Fruit fly (Drosophila melanogaster) whole organism, embryonic: ENCODE measurements around the gene CG3515.

Source experiments
- Ada2b ChIP-seq: fragments of 200-800 bp; sonication (Bioruptor generic); IDR thresholded peaks from 2 replicates; pipeline ENCODE4 v1.3.6; 2022; ENCODE audit warnings: missing biosample characterization, missing genetic modification characterization
- Aef1 ChIP-seq: fragments of 200-800 bp; sonication (Bioruptor generic); IDR thresholded peaks from 3 replicates; pipeline ENCODE4 v1.3.6; 2022; ENCODE audit warnings: missing biosample characterization, missing genetic modification characterization
- Atf6 ChIP-seq: fragments of 200-800 bp; sonication (Bioruptor generic); IDR thresholded peaks from 2 replicates; pipeline ENCODE4 v1.3.6; 2022; ENCODE audit warnings: missing biosample characterization, missing genetic modification characterization
- Blimp-1 ChIP-seq: fragments of 200-800 bp; sonication (Bioruptor generic); optimal IDR thresholded peaks from 3 replicates; lab custom pipeline; 2018; ENCODE audit warnings: missing biosample characterization, missing genetic modification characterization, mild to moderate bottlenecking, moderate library complexity, missing genetic modification reagents
- C15 ChIP-seq: fragments of 200-800 bp; sonication (Bioruptor generic); IDR thresholded peaks from 3 replicates; pipeline ENCODE4 v1.3.6; 2022; ENCODE audit warnings: missing biosample characterization, missing genetic modification characterization
- CG10274 ChIP-seq: fragments of 200-800 bp; sonication (Bioruptor generic); optimal IDR thresholded peaks from 3 replicates; lab custom pipeline; 2017; ENCODE audit warnings: missing biosample characterization, mild to moderate bottlenecking, missing genetic modification characterization
- CG11504 ChIP-seq: fragments of 200-800 bp; sonication (Bioruptor generic); optimal IDR thresholded peaks from 3 replicates; lab custom pipeline; 2019; ENCODE audit warnings: missing biosample characterization, mild to moderate bottlenecking, missing genetic modification characterization, moderate library complexity
- CG11560 ChIP-seq: fragments of 200-800 bp; sonication (Bioruptor generic); IDR thresholded peaks from 3 replicates; pipeline ENCODE4 v1.3.6; 2022; ENCODE audit warnings: missing biosample characterization, missing genetic modification characterization
- CG11695 ChIP-seq: fragments of 200-800 bp; sonication (Bioruptor generic); IDR thresholded peaks from 3 replicates; pipeline ENCODE4 v1.3.6; 2022; ENCODE audit warnings: missing biosample characterization, missing genetic modification characterization
- CG12391 ChIP-seq: fragments of 200-800 bp; sonication (Bioruptor generic); optimal IDR thresholded peaks from 3 replicates; lab custom pipeline; 2018; ENCODE audit warnings: missing biosample characterization, mild to moderate bottlenecking, missing genetic modification characterization, moderate library complexity
- CG13287 ChIP-seq: fragments of 200-800 bp; sonication (Bioruptor generic); IDR thresholded peaks from 2 replicates; pipeline ENCODE4 v1.3.6; 2022; ENCODE audit warnings: missing biosample characterization, missing genetic modification characterization; ENCODE audit not compliant: partially characterized antibody
- CG13424 ChIP-seq: fragments of 200-800 bp; sonication (Bioruptor generic); optimal IDR thresholded peaks from 2 replicates; lab custom pipeline; 2019; ENCODE audit warnings: missing biosample characterization, mild to moderate bottlenecking, missing genetic modification characterization, moderate library complexity
- CG14014 ChIP-seq: fragments of 200-800 bp; sonication (Bioruptor generic); IDR thresholded peaks from 2 replicates; pipeline ENCODE4 v1.3.6; 2022; ENCODE audit warnings: missing biosample characterization, missing genetic modification characterization
- CG15269 ChIP-seq: fragments of 200-800 bp; sonication (Bioruptor generic); optimal IDR thresholded peaks from 2 replicates; lab custom pipeline; 2018; ENCODE audit warnings: missing biosample characterization, mild to moderate bottlenecking, missing genetic modification characterization, moderate library complexity
- CG2678 ChIP-seq: fragments of 200-800 bp; sonication (Bioruptor generic); optimal IDR thresholded peaks from 3 replicates; lab custom pipeline; 2019; ENCODE audit warnings: missing biosample characterization, mild to moderate bottlenecking, missing genetic modification characterization, moderate library complexity
- CG31224 ChIP-seq: fragments of 200-800 bp; sonication (Bioruptor generic); IDR thresholded peaks from 2 replicates; pipeline ENCODE4 v1.3.6; 2022; ENCODE audit warnings: missing biosample characterization, missing genetic modification characterization
- CG3281 ChIP-seq: fragments of 200-800 bp; sonication (Bioruptor generic); optimal IDR thresholded peaks from 3 replicates; lab custom pipeline; 2017; ENCODE audit warnings: missing biosample characterization, mild to moderate bottlenecking, missing genetic modification characterization
- CG33213 ChIP-seq: fragments of 200-800 bp; sonication (Bioruptor generic); optimal IDR thresholded peaks from 3 replicates; lab custom pipeline; 2016; ENCODE audit warnings: missing biosample characterization, missing genetic modification characterization
- CG3726 ChIP-seq: fragments of 200-800 bp; sonication (Bioruptor generic); IDR thresholded peaks from 3 replicates; pipeline ENCODE4, ENCODE4 v1.3.6; 2022; ENCODE audit warnings: missing biosample characterization, missing genetic modification characterization
- CG4730 ChIP-seq: fragments of 200-800 bp; sonication (Bioruptor generic); IDR thresholded peaks from 2 replicates; pipeline ENCODE4 v1.3.6; 2022; ENCODE audit warnings: missing biosample characterization, missing genetic modification characterization
- CG4854 ChIP-seq: fragments of 200-800 bp; sonication (Bioruptor generic); optimal IDR thresholded peaks from 2 replicates; lab custom pipeline; 2016; ENCODE audit warnings: missing biosample characterization, missing genetic modification characterization, inconsistent platforms
- CG6689 ChIP-seq: fragments of 200-800 bp; sonication (Bioruptor generic); IDR thresholded peaks from 2 replicates; pipeline ENCODE4 v1.3.6; 2022; ENCODE audit warnings: missing biosample characterization, missing genetic modification characterization
- CG6765 ChIP-seq: fragments of 200-800 bp; sonication (Bioruptor generic); optimal IDR thresholded peaks from 3 replicates; lab custom pipeline; 2017; ENCODE audit warnings: missing biosample characterization, mild to moderate bottlenecking, missing genetic modification characterization
- CG7271 ChIP-seq: fragments of 200-800 bp; sonication (Bioruptor generic); optimal IDR thresholded peaks from 2 replicates; lab custom pipeline; 2018; ENCODE audit warnings: missing biosample characterization, mild to moderate bottlenecking, missing genetic modification characterization, moderate library complexity
- CG7357 ChIP-seq: fragments of 200-800 bp; sonication (Bioruptor generic); IDR thresholded peaks from 3 replicates; pipeline ENCODE4 v1.3.6; 2022; ENCODE audit warnings: missing biosample characterization, missing genetic modification characterization
- CG8924 ChIP-seq: fragments of 200-800 bp; optimal IDR thresholded peaks from 3 replicates; lab custom pipeline; 2019; ENCODE audit warnings: missing biosample characterization, mild to moderate bottlenecking, missing genetic modification characterization, moderate library complexity
- CG8944 ChIP-seq: fragments of 200-800 bp; sonication (Bioruptor generic); optimal IDR thresholded peaks from 3 replicates; lab custom pipeline; 2016; ENCODE audit warnings: missing biosample characterization, missing genetic modification characterization
- CG9817 ChIP-seq: fragments of 200-800 bp; sonication (Bioruptor generic); optimal IDR thresholded peaks from 2 replicates; lab custom pipeline; 2018; ENCODE audit warnings: missing biosample characterization, mild to moderate bottlenecking, missing genetic modification characterization, moderate library complexity
- Doc2 ChIP-seq: fragments of 200-800 bp; sonication (Bioruptor generic); IDR thresholded peaks from 2 replicates; pipeline ENCODE4 v1.3.6; 2022; ENCODE audit warnings: missing biosample characterization, missing genetic modification characterization
- Elba2 ChIP-seq: fragments of 200-800 bp; sonication (Bioruptor generic); optimal IDR thresholded peaks from 3 replicates; lab custom pipeline; 2016; ENCODE audit warnings: missing biosample characterization, missing genetic modification characterization
- Gsc ChIP-seq: fragments of 200-800 bp; sonication (Bioruptor generic); IDR thresholded peaks from 2 replicates; pipeline ENCODE4 v1.3.6; 2022; ENCODE audit warnings: missing biosample characterization, missing genetic modification characterization
- Hr51 ChIP-seq, 2 experiments: fragments of 200-800 bp; sonication (Bioruptor generic); optimal IDR thresholded peaks; 2 replicates in 1 of 2; 3 replicates in 1 of 2; lab custom pipeline; 2016 to 2018; ENCODE audit warnings: missing biosample characterization in 2 of 2, missing genetic modification characterization in 2 of 2, mild to moderate bottlenecking in 1 of 2, moderate library complexity in 1 of 2
- Poxn ChIP-seq: fragments of 200-800 bp; sonication (Bioruptor generic); IDR thresholded peaks from 2 replicates; pipeline ENCODE4 v1.3.6; 2022; ENCODE audit warnings: missing biosample characterization, missing genetic modification characterization
- bbx ChIP-seq: fragments of 200-800 bp; sonication (Bioruptor generic); IDR thresholded peaks from 2 replicates; pipeline ENCODE4 v1.3.6; 2022; ENCODE audit warnings: missing biosample characterization, missing genetic modification characterization; ENCODE audit not compliant: partially characterized antibody
- caup ChIP-seq: fragments of 200-800 bp; sonication (Bioruptor generic); optimal IDR thresholded peaks from 3 replicates; lab custom pipeline; 2017; ENCODE audit warnings: missing biosample characterization, mild to moderate bottlenecking, missing genetic modification characterization, moderate library complexity; ENCODE audit not compliant: severe bottlenecking
- dysf ChIP-seq: fragments of 200-800 bp; sonication (Bioruptor generic); IDR thresholded peaks from 3 replicates; pipeline ENCODE4 v1.3.6; 2022; ENCODE audit warnings: missing biosample characterization, missing genetic modification characterization
- gcm ChIP-seq: fragments of 200-800 bp; sonication (Bioruptor generic); optimal IDR thresholded peaks from 2 replicates; lab custom pipeline; 2019; ENCODE audit warnings: missing biosample characterization, mild to moderate bottlenecking, missing genetic modification characterization, moderate library complexity
- gem ChIP-seq: fragments of 200-800 bp; sonication (Bioruptor generic); optimal IDR thresholded peaks from 2 replicates; lab custom pipeline; 2019; ENCODE audit warnings: missing biosample characterization, mild to moderate bottlenecking, missing genetic modification characterization, moderate library complexity
- ken ChIP-seq: fragments of 200-800 bp; sonication (Bioruptor generic); IDR thresholded peaks from 3 replicates; pipeline ENCODE4 v1.3.6; 2022; ENCODE audit warnings: missing biosample characterization, missing genetic modification characterization
- knrl ChIP-seq: fragments of 200-800 bp; sonication (Bioruptor generic); IDR thresholded peaks from 3 replicates; pipeline ENCODE4 v1.3.6; 2022; ENCODE audit warnings: missing biosample characterization, missing genetic modification characterization; ENCODE audit not compliant: partially characterized antibody
- lilli ChIP-seq: fragments of 200-800 bp; sonication (Bioruptor generic); optimal IDR thresholded peaks from 3 replicates; lab custom pipeline; 2016; ENCODE audit warnings: missing biosample characterization, missing genetic modification characterization
- otp ChIP-seq: fragments of 200-800 bp; sonication (Bioruptor generic); IDR thresholded peaks from 3 replicates; pipeline ENCODE4, ENCODE4 v1.3.6; 2022; ENCODE audit warnings: missing biosample characterization, missing genetic modification characterization
- prd ChIP-seq, 3 experiments: fragments of >200 bp in 2 of 3; fragments of 200-800 bp in 1 of 3; sonication (Bioruptor generic) in 1 of 3; optimal IDR thresholded peaks in 2 of 3; IDR thresholded peaks in 1 of 3; 2 replicates in 2 of 3; 3 replicates in 1 of 3; pipeline versions ENCODE4 v1.3.6 to Lab custom; 2017 to 2022; ENCODE audit warnings: missing biosample characterization in 1 of 3, missing genetic modification characterization in 1 of 3
- repo ChIP-seq: fragments of 200-800 bp; sonication (Bioruptor generic); optimal IDR thresholded peaks from 2 replicates; lab custom pipeline; 2016; ENCODE audit warnings: missing biosample characterization, missing genetic modification characterization
- so ChIP-seq: fragments of 200-800 bp; sonication (Bioruptor generic); IDR thresholded peaks from 3 replicates; pipeline ENCODE4 v1.3.6; 2022; ENCODE audit warnings: missing biosample characterization, missing genetic modification characterization
- tgo ChIP-seq: fragments of 200-800 bp; sonication (Bioruptor generic); IDR thresholded peaks from 3 replicates; pipeline ENCODE4 v1.3.6; 2022; ENCODE audit warnings: missing biosample characterization, missing genetic modification characterization
- tin ChIP-seq: fragments of 200-800 bp; sonication (Bioruptor generic); optimal IDR thresholded peaks from 3 replicates; lab custom pipeline; 2016; ENCODE audit warnings: missing biosample characterization, missing genetic modification characterization
- z ChIP-seq: fragments of 200-800 bp; sonication (Bioruptor generic); IDR thresholded peaks from 3 replicates; pipeline ENCODE4 v1.3.6; 2022; ENCODE audit warnings: missing biosample characterization, missing genetic modification characterization
- zfh2 ChIP-seq: fragments of 200-800 bp; sonication (Bioruptor generic); optimal IDR thresholded peaks from 2 replicates; lab custom pipeline; 2016; ENCODE audit warnings: missing biosample characterization, missing genetic modification characterization

CG3515 gene

dm6 chr2L:2528097-2528496 is 24.5 kb downstream of the CG3515 start (continued):
- peak; percentile 7 for TF ChIP-seq CG12391 (tag; lab: Kevin White, UChicago)
- no peak for TF ChIP-seq CG10274
- 0 out of 2 replicates have a peak, but pooled peaks have one; percentile 8 for TF ChIP-seq CG6689 (GFP tag; lab: Robert Waterston, UW)
- 0 out of 3 replicates have a peak, but pooled peaks have one; percentile 20 for TF ChIP-seq ken (GFP tag; lab: Robert Waterston, UW)
- no peak for TF ChIP-seq CG8944 (GFP tag; lab: Kevin White, UChicago)
- no peak for TF ChIP-seq otp (GFP tag; lab: Robert Waterston, UW)
- TF ChIP-seq zfh2 (GFP tag; lab: Kevin White, UChicago) = no peak
- no peak for TF ChIP-seq z
- no peak for TF ChIP-seq repo (GFP tag; lab: Kevin White, UChicago)
- TF ChIP-seq Aef1 = 0 out of 3 replicates have a peak, but pooled peaks have one; percentile 19
- TF ChIP-seq CG31224 (GFP tag; lab: Robert Waterston, UW) = no peak
- peak; percentile 31 for TF ChIP-seq CG9817 (tag; lab: Kevin White, UChicago)
- no peak for TF ChIP-seq Elba2 (GFP tag; lab: Kevin White, UChicago)
- no peak for TF ChIP-seq CG6765 (GFP tag; lab: Kevin White, UChicago)
- TF ChIP-seq tgo (GFP tag; lab: Robert Waterston, UW) = peak; percentile 24; the same call in 1 of the 3 replicates
- TF ChIP-seq CG11560 (tag; lab: Robert Waterston, UW) = no peak
- 0 out of 3 replicates have a peak, but pooled peaks have one; percentile 46 for TF ChIP-seq dysf (GFP tag; lab: Robert Waterston, UW)
- no peak for TF ChIP-seq prd (optimal IDR thresholded peaks at IDR 0.05; lab: Kevin White, UChicago)
- 0 out of 3 replicates have a peak, but pooled peaks have one; percentile 30 for TF ChIP-seq prd (GFP tag; IDR thresholded peaks at IDR 0.05; lab: Robert Waterston, UW)
- no peak for TF ChIP-seq CG13287 (GFP tag; lab: Robert Waterston, UW)
- TF ChIP-seq CG4854 (GFP tag; lab: Kevin White, UChicago) = no peak
- 0 out of 2 replicates have a peak, but pooled peaks have one; percentile 7 for TF ChIP-seq Poxn
- TF ChIP-seq C15 (GFP tag; lab: Robert Waterston, UW) = no peak
- peak; percentile 15 for TF ChIP-seq lilli
- peak in 1 of 2 experiments; percentile 29 for TF ChIP-seq Hr51 (GFP tag; optimal IDR thresholded peaks at IDR 0.05; lab: Kevin White, UChicago)
- TF ChIP-seq CG3281 (GFP tag; lab: Kevin White, UChicago) = peak; percentile 26
- TF ChIP-seq CG4730 = no peak
- TF ChIP-seq gem (tag; lab: Kevin White, UChicago) = peak; percentile 42
- TF ChIP-seq Gsc = no peak
- no peak for TF ChIP-seq knrl (GFP tag; lab: Robert Waterston, UW)
- no peak for TF ChIP-seq so (GFP tag; lab: Robert Waterston, UW)
- peak; percentile 39 for TF ChIP-seq CG15269 (tag; lab: Kevin White, UChicago)
- 0 out of 2 replicates have a peak, but pooled peaks have one; percentile 39 for TF ChIP-seq Atf6 (GFP tag; lab: Robert Waterston, UW)
- TF ChIP-seq Doc2 (GFP tag; lab: Robert Waterston, UW) = no peak
- no peak for TF ChIP-seq CG3726 (GFP tag; lab: Robert Waterston, UW)
- no peak for TF ChIP-seq bbx
- TF ChIP-seq Ada2b (GFP tag; lab: Robert Waterston, UW) = peak; percentile 38; the same call in 1 of the 2 replicates
- TF ChIP-seq CG2678 (tag; lab: Kevin White, UChicago) = peak; percentile 52
- no peak for TF ChIP-seq gcm (GFP tag; lab: Kevin White, UChicago)
- peak; percentile 42 for TF ChIP-seq CG13424 (tag; lab: Kevin White, UChicago)
- TF ChIP-seq Blimp-1 (GFP tag; lab: Kevin White, UChicago) = no peak
- TF ChIP-seq CG11504 (tag; lab: Kevin White, UChicago) = peak; percentile 54
- TF ChIP-seq CG7357 (GFP tag; lab: Robert Waterston, UW) = 0 out of 3 replicates have a peak, but pooled peaks have one; percentile 23
- 0 out of 3 replicates have a peak, but pooled peaks have one; percentile 19 for TF ChIP-seq CG11695 (GFP tag; lab: Robert Waterston, UW)
- TF ChIP-seq tin (GFP tag; lab: Kevin White, UChicago) = peak; percentile 10
- 0 out of 2 replicates have a peak, but pooled peaks have one; percentile 38 for TF ChIP-seq CG14014 (GFP tag; lab: Robert Waterston, UW)
- peak; percentile 23 for TF ChIP-seq caup (GFP tag; lab: Kevin White, UChicago)
- TF ChIP-seq CG7271 (tag; lab: Kevin White, UChicago) = no peak
- peak; percentile 2 for TF ChIP-seq CG8924
- TF ChIP-seq CG33213 = no peak
